Fruit fly (Drosophila melanogaster) whole organism, embryonic: ENCODE data around the gene Vps13D.

Source experiments
- Bgb ChIP-seq: fragments of 200-800 bp; sonication (Bioruptor generic); IDR thresholded peaks from 2 replicates; pipeline ENCODE4 v1.3.6; 2022; ENCODE audit warnings: missing biosample characterization, missing genetic modification characterization; ENCODE audit not compliant: partially characterized antibody
- CG10321 ChIP-seq: fragments of 200-800 bp; sonication (Bioruptor generic); IDR thresholded peaks from 2 replicates; pipeline ENCODE4 v1.3.6; 2022; ENCODE audit warnings: missing biosample characterization, missing genetic modification characterization
- CG11093 ChIP-seq: fragments of 200-800 bp; sonication (Bioruptor generic); IDR thresholded peaks from 3 replicates; pipeline ENCODE4 v1.3.6; 2022; ENCODE audit warnings: missing biosample characterization, missing genetic modification characterization
- CG11560 ChIP-seq: fragments of 200-800 bp; sonication (Bioruptor generic); IDR thresholded peaks from 3 replicates; pipeline ENCODE4 v1.3.6; 2022; ENCODE audit warnings: missing biosample characterization, missing genetic modification characterization
- CG12744 ChIP-seq: fragments of 200-800 bp; sonication (Bioruptor generic); optimal IDR thresholded peaks from 2 replicates; lab custom pipeline; 2016; ENCODE audit warnings: missing biosample characterization, missing genetic modification characterization
- CG12769 ChIP-seq: fragments of 200-800 bp; sonication (Bioruptor generic); optimal IDR thresholded peaks from 2 replicates; lab custom pipeline; 2019; ENCODE audit warnings: missing biosample characterization, mild to moderate bottlenecking, missing genetic modification characterization, moderate library complexity
- CG13287 ChIP-seq: fragments of 200-800 bp; sonication (Bioruptor generic); IDR thresholded peaks from 2 replicates; pipeline ENCODE4 v1.3.6; 2022; ENCODE audit warnings: missing biosample characterization, missing genetic modification characterization; ENCODE audit not compliant: partially characterized antibody
- CG14710 ChIP-seq: fragments of 200-800 bp; sonication (Bioruptor generic); optimal IDR thresholded peaks from 3 replicates; lab custom pipeline; 2019; ENCODE audit warnings: missing biosample characterization, mild to moderate bottlenecking, missing genetic modification characterization, moderate library complexity
- CG14860 ChIP-seq: fragments of 200-800 bp; sonication (Bioruptor generic); IDR thresholded peaks from 3 replicates; pipeline ENCODE4 v1.3.6; 2022; ENCODE audit warnings: missing biosample characterization, missing genetic modification characterization; ENCODE audit not compliant: partially characterized antibody
- CG17186 ChIP-seq: fragments of 200-800 bp; sonication (Bioruptor generic); optimal IDR thresholded peaks from 3 replicates; lab custom pipeline; 2017; ENCODE audit warnings: missing biosample characterization, missing genetic modification reagents, missing genetic modification characterization
- CG17829 ChIP-seq: fragments of 200-800 bp; optimal IDR thresholded peaks from 2 replicates; lab custom pipeline; 2019; ENCODE audit warnings: missing biosample characterization, mild to moderate bottlenecking, missing genetic modification characterization, moderate library complexity
- CG34224 ChIP-seq: fragments of 200-800 bp; sonication (Bioruptor generic); IDR thresholded peaks from 3 replicates; pipeline ENCODE4 v1.3.6; 2022; ENCODE audit warnings: missing biosample characterization, missing genetic modification characterization; ENCODE audit not compliant: partially characterized antibody
- CG34422 ChIP-seq: fragments of 200-800 bp; sonication (Bioruptor generic); IDR thresholded peaks from 3 replicates; pipeline ENCODE4 v1.3.6; 2022; ENCODE audit warnings: missing biosample characterization, missing genetic modification characterization
- CG42726 ChIP-seq: fragments of 200-800 bp; sonication (Bioruptor generic); IDR thresholded peaks from 2 replicates; pipeline ENCODE4 v1.3.6; 2022; ENCODE audit warnings: missing biosample characterization, missing genetic modification characterization; ENCODE audit not compliant: partially characterized antibody
- CG9215 ChIP-seq: fragments of 200-800 bp; sonication (Bioruptor generic); IDR thresholded peaks from 2 replicates; pipeline ENCODE4 v1.3.6; 2022; ENCODE audit warnings: missing biosample characterization, missing genetic modification characterization
- Doc3 ChIP-seq: fragments of 200-800 bp; sonication (Bioruptor generic); IDR thresholded peaks from 3 replicates; pipeline ENCODE4 v1.3.6; 2022; ENCODE audit warnings: missing biosample characterization, missing genetic modification characterization; ENCODE audit not compliant: partially characterized antibody
- Dp ChIP-seq: fragments of 200-800 bp; sonication (Bioruptor generic); optimal IDR thresholded peaks from 2 replicates; lab custom pipeline; 2018; ENCODE audit warnings: missing biosample characterization, mild to moderate bottlenecking, missing genetic modification characterization, moderate library complexity
- E2f2 ChIP-seq: fragments of 200-800 bp; sonication (Bioruptor generic); IDR thresholded peaks from 2 replicates; pipeline ENCODE4 v1.3.6; 2022; ENCODE audit warnings: missing biosample characterization, missing genetic modification characterization
- Fer1 ChIP-seq: fragments of 200-800 bp; sonication (Bioruptor generic); optimal IDR thresholded peaks from 2 replicates; lab custom pipeline; 2017; ENCODE audit warnings: missing biosample characterization, mild to moderate bottlenecking, missing genetic modification characterization
- HmgZ ChIP-seq: fragments of 200-800 bp; sonication (Bioruptor generic); optimal IDR thresholded peaks from 2 replicates; lab custom pipeline; 2018; ENCODE audit warnings: missing biosample characterization, mild to moderate bottlenecking, missing genetic modification characterization
- Hsf ChIP-seq: fragments of 200-800 bp; sonication (Bioruptor generic); optimal IDR thresholded peaks from 3 replicates; lab custom pipeline; 2016; ENCODE audit warnings: missing biosample characterization, missing genetic modification characterization
- Lpt ChIP-seq: fragments of >200 bp; optimal IDR thresholded peaks from 2 replicates; lab custom pipeline; 2018; ENCODE audit warnings: missing biosample characterization, missing genetic modification characterization
- Nf-YC ChIP-seq: fragments of 200-800 bp; optimal IDR thresholded peaks from 3 replicates; lab custom pipeline; 2019; ENCODE audit warnings: missing biosample characterization, mild to moderate bottlenecking, missing genetic modification characterization, moderate library complexity
- NfI ChIP-seq: fragments of 200-800 bp; sonication (Bioruptor generic); optimal IDR thresholded peaks from 3 replicates; lab custom pipeline; 2018; ENCODE audit warnings: missing biosample characterization, mild to moderate bottlenecking, missing genetic modification characterization, moderate library complexity
- PHDP ChIP-seq: fragments of 200-800 bp; sonication (Bioruptor generic); optimal IDR thresholded peaks from 3 replicates; lab custom pipeline; 2018; ENCODE audit warnings: missing biosample characterization, mild to moderate bottlenecking, missing genetic modification characterization, moderate library complexity
- Sry-δ ChIP-seq: fragments of 200-800 bp; sonication (Bioruptor generic); optimal IDR thresholded peaks from 2 replicates; lab custom pipeline; 2016; ENCODE audit warnings: missing biosample characterization, missing genetic modification characterization
- ato ChIP-seq: fragments of 200-800 bp; sonication (Bioruptor generic); IDR thresholded peaks from 2 replicates; pipeline ENCODE4 v1.3.6; 2022; ENCODE audit warnings: missing biosample characterization, missing genetic modification characterization; ENCODE audit not compliant: partially characterized antibody
- bigmax ChIP-seq: fragments of 200-800 bp; sonication (Bioruptor generic); optimal IDR thresholded peaks from 2 replicates; lab custom pipeline; 2018; ENCODE audit warnings: missing biosample characterization, mild to moderate bottlenecking, missing genetic modification characterization
- chinmo ChIP-seq: fragments of 200-800 bp; sonication (Bioruptor generic); IDR thresholded peaks from 4 replicates; pipeline ENCODE4 v1.3.6; 2022; ENCODE audit warnings: missing biosample characterization, missing genetic modification characterization; ENCODE audit not compliant: partially characterized antibody
- chn ChIP-seq: fragments of 200-800 bp; sonication (Bioruptor generic); optimal IDR thresholded peaks from 2 replicates; lab custom pipeline; 2016; ENCODE audit warnings: missing biosample characterization, missing genetic modification characterization
- crp ChIP-seq, 2 experiments: fragments of 200-800 bp; sonication (Bioruptor generic); optimal IDR thresholded peaks; 2 replicates in 1 of 2; 3 replicates in 1 of 2; lab custom pipeline; 2017; ENCODE audit warnings: missing biosample characterization in 2 of 2, missing genetic modification characterization in 2 of 2, mild to moderate bottlenecking in 1 of 2, moderate library complexity in 1 of 2
- hb ChIP-seq: fragments of 200-800 bp; sonication (Bioruptor generic); IDR thresholded peaks from 3 replicates; pipeline ENCODE4 v1.3.6; 2022; ENCODE audit warnings: missing biosample characterization, missing genetic modification characterization; ENCODE audit not compliant: partially characterized antibody
- hbn ChIP-seq: fragments of 200-800 bp; sonication (Bioruptor generic); IDR thresholded peaks from 2 replicates; pipeline ENCODE4 v1.3.6; 2022; ENCODE audit warnings: missing biosample characterization, missing genetic modification characterization; ENCODE audit not compliant: partially characterized antibody
- jigr1 ChIP-seq: fragments of 200-800 bp; sonication (Bioruptor generic); IDR thresholded peaks from 3 replicates; pipeline ENCODE4 v1.3.6; 2022; ENCODE audit warnings: missing biosample characterization, missing genetic modification characterization
- klu ChIP-seq: fragments of 200-800 bp; sonication (Bioruptor generic); IDR thresholded peaks from 2 replicates; pipeline ENCODE4 v1.3.6; 2022; ENCODE audit warnings: missing biosample characterization, missing genetic modification characterization
- kni ChIP-seq: fragments of 200-800 bp; sonication (Bioruptor generic); optimal IDR thresholded peaks from 3 replicates; lab custom pipeline; 2017; ENCODE audit warnings: mild to moderate bottlenecking, missing biosample characterization, missing genetic modification reagents, missing genetic modification characterization
- knrl ChIP-seq: fragments of 200-800 bp; sonication (Bioruptor generic); IDR thresholded peaks from 3 replicates; pipeline ENCODE4 v1.3.6; 2022; ENCODE audit warnings: missing biosample characterization, missing genetic modification characterization; ENCODE audit not compliant: partially characterized antibody
- lab ChIP-seq: fragments of 200-800 bp; sonication (Bioruptor generic); optimal IDR thresholded peaks from 3 replicates; lab custom pipeline; 2017; ENCODE audit warnings: missing biosample characterization, missing genetic modification characterization, mild to moderate bottlenecking, moderate library complexity, missing genetic modification reagents
- mld ChIP-seq: fragments of 200-800 bp; sonication (Bioruptor generic); IDR thresholded peaks from 3 replicates; pipeline ENCODE4 v1.3.6; 2022; ENCODE audit warnings: missing biosample characterization, missing genetic modification characterization; ENCODE audit not compliant: partially characterized antibody
- nerfin-2 ChIP-seq: fragments of 200-800 bp; sonication (Bioruptor generic); IDR thresholded peaks from 2 replicates; pipeline ENCODE4 v1.3.6; 2022; ENCODE audit warnings: missing biosample characterization, missing genetic modification characterization; ENCODE audit not compliant: partially characterized antibody
- onecut ChIP-seq: fragments of 200-800 bp; sonication (Bioruptor generic); IDR thresholded peaks from 2 replicates; pipeline ENCODE4 v1.3.6; 2022; ENCODE audit warnings: missing biosample characterization, missing genetic modification characterization
- pan ChIP-seq, 4 experiments: fragments of >200 bp in 3 of 4; fragments of 200-800 bp in 1 of 4; sonication (Bioruptor generic) in 1 of 4; optimal IDR thresholded peaks in 3 of 4; IDR thresholded peaks in 1 of 4; 2 replicates each; pipeline versions ENCODE4 v1.3.6 to Lab custom; 2017 to 2022; ENCODE audit warnings: missing biosample characterization in 2 of 4, missing genetic modification characterization in 2 of 4, mixed read lengths in 1 of 4
- sd ChIP-seq: fragments of 200-800 bp; sonication (Bioruptor generic); optimal IDR thresholded peaks from 3 replicates; lab custom pipeline; 2018; ENCODE audit warnings: missing biosample characterization, mild to moderate bottlenecking, missing genetic modification characterization, moderate library complexity
- sna ChIP-seq: fragments of 200-800 bp; sonication (Bioruptor generic); IDR thresholded peaks from 2 replicates; pipeline ENCODE4 v1.3.6; 2022; ENCODE audit warnings: missing biosample characterization, missing genetic modification characterization; ENCODE audit not compliant: partially characterized antibody
- sob ChIP-seq: fragments of 200-800 bp; sonication (Bioruptor generic); IDR thresholded peaks from 2 replicates; pipeline ENCODE4 v1.3.6; 2022; ENCODE audit warnings: missing biosample characterization, missing genetic modification characterization
- trem ChIP-seq: fragments of 200-800 bp; optimal IDR thresholded peaks from 3 replicates; lab custom pipeline; 2019; ENCODE audit warnings: missing biosample characterization, mild to moderate bottlenecking, missing genetic modification characterization, moderate library complexity
- vnd ChIP-seq: fragments of 200-800 bp; sonication (Bioruptor generic); IDR thresholded peaks from 3 replicates; pipeline ENCODE4 v1.3.6; 2022; ENCODE audit warnings: missing biosample characterization, missing genetic modification characterization; ENCODE audit not compliant: partially characterized antibody

Vps13D gene

dm6 chr3L:12794532-12794931 is 39.7 kb downstream of the Vps13D start (continued):
- peak; percentile 86 for TF ChIP-seq CG17186 (GFP tag; lab: Kevin White, UChicago)
- peak; percentile 16 for TF ChIP-seq PHDP
- no peak for TF ChIP-seq pan (optimal IDR thresholded peaks at IDR 0.05; lab: Kevin White, UChicago)
- no peak for TF ChIP-seq pan (GFP tag; optimal IDR thresholded peaks at IDR 0.05 in 1 of 2, IDR thresholded peaks at IDR 0.05 in 1 of 2)
- TF ChIP-seq mld (GFP tag; lab: Robert Waterston, UW) = peak; percentile 85; the same call in 2 of the 3 replicates
- TF ChIP-seq Hsf (GFP tag; lab: Kevin White, UChicago) = no peak
- TF ChIP-seq sob = 0 out of 2 replicates have a peak, but pooled peaks have one; percentile 30
- peak; percentile 77 for TF ChIP-seq knrl
- TF ChIP-seq bigmax (GFP tag; lab: Kevin White, UChicago) = no peak
- peak; percentile 70; the same call in 1 of the 2 replicates for TF ChIP-seq nerfin-2 (GFP tag; lab: Robert Waterston, UW)
- TF ChIP-seq Bgb = peak; percentile 92
- TF ChIP-seq CG34422 (GFP tag; lab: Robert Waterston, UW) = peak; percentile 49; the same call in 1 of the 3 replicates
- peak; percentile 74; the same call in 2 of the 3 replicates for TF ChIP-seq hb
- peak; percentile 90 for TF ChIP-seq Dp (GFP tag; lab: Kevin White, UChicago)
- peak; percentile 2 for TF ChIP-seq CG14710 (tag; lab: Kevin White, UChicago)
- peak; percentile 98 for TF ChIP-seq onecut
- TF ChIP-seq sd (tag; lab: Kevin White, UChicago) = peak; percentile 44
- TF ChIP-seq HmgZ (tag; lab: Kevin White, UChicago) = peak; percentile 72
- TF ChIP-seq ato (GFP tag; lab: Robert Waterston, UW) = peak; percentile 64
- TF ChIP-seq CG14860 (GFP tag; lab: Robert Waterston, UW) = peak; percentile 76
- peak; percentile 96 for TF ChIP-seq E2f2
- peak; percentile 91 for TF ChIP-seq CG34224
- TF ChIP-seq Sry-δ (GFP tag; lab: Kevin White, UChicago) = peak; percentile 91
- TF ChIP-seq trem (tag; lab: Kevin White, UChicago) = peak; percentile 7
- TF ChIP-seq kni (GFP tag; lab: Kevin White, UChicago) = no peak
- TF ChIP-seq Fer1 = peak; percentile 36
- TF ChIP-seq CG12744 = no peak
- peak; percentile 97 for TF ChIP-seq CG10321 (GFP tag; lab: Robert Waterston, UW)
- TF ChIP-seq crp (GFP tag; optimal IDR thresholded peaks at IDR 0.05; lab: Kevin White, UChicago) = peak; percentile 23 to 95
- no peak for TF ChIP-seq CG12769 (tag; lab: Kevin White, UChicago)
- TF ChIP-seq CG42726 = peak; percentile 69; the same call in 1 of the 2 replicates
- TF ChIP-seq NfI (GFP tag; lab: Kevin White, UChicago) = no peak
- no peak for TF ChIP-seq CG11093 (GFP tag; lab: Robert Waterston, UW)
- peak; percentile 94 for TF ChIP-seq CG13287 (GFP tag; lab: Robert Waterston, UW)
- TF ChIP-seq CG9215 (GFP tag; lab: Robert Waterston, UW) = no peak
- peak; percentile 81 for TF ChIP-seq Doc3
- peak; percentile 87 for TF ChIP-seq sna (GFP tag; lab: Robert Waterston, UW)
- TF ChIP-seq hbn (GFP tag; lab: Robert Waterston, UW) = peak; percentile 84
- TF ChIP-seq vnd (GFP tag; lab: Robert Waterston, UW) = peak; percentile 72; the same call in 2 of the 3 replicates
- no peak for TF ChIP-seq klu (GFP tag; lab: Robert Waterston, UW)
- TF ChIP-seq chinmo (GFP tag; lab: Robert Waterston, UW) = peak; percentile 95
- TF ChIP-seq Nf-YC (tag; lab: Kevin White, UChicago) = peak; percentile 88
- peak; percentile 19 for TF ChIP-seq lab
- no peak for TF ChIP-seq jigr1 (GFP tag; lab: Robert Waterston, UW)
- no peak for TF ChIP-seq Lpt (GFP tag; lab: Kevin White, UChicago)
- no peak for TF ChIP-seq chn
- no peak for TF ChIP-seq CG11560 (tag; lab: Robert Waterston, UW)
- peak; percentile 12 for TF ChIP-seq CG17829 (tag; lab: Kevin White, UChicago)
